Fruit fly (Drosophila melanogaster): ENCODE measurements around the gene CG13066.

CG13066 gene

dm6 chr3L:16272338-16272959 lies at the start of gene CG13066:
Gene CG13066, plus strand, starts transcription at chr3L:16272909.
- peak in 1 of 2 experiments; percentile 79 for TF ChIP-seq ss (GFP tag; optimal IDR thresholded peaks at IDR 0.05)
- TF ChIP-seq Lpt (GFP tag; optimal IDR thresholded peaks at IDR 0.05), result no peak

dm6 chr3L:16225175-16225574 lies 47.5 kb upstream of the CG13066 start:
- TF ChIP-seq Eip78C (GFP tag) (peak; percentile 60), svp (GFP tag) (peak; percentile 64), CG8632 (GFP tag; optimal IDR thresholded peaks at IDR 0.05) (no peak), CG6792 (GFP tag; optimal IDR thresholded peaks at IDR 0.05) (no peak)

dm6 chr3L:16228659-16229205 lies 44.0 kb upstream of the CG13066 start, which contains the start of gene Tmx3:
Gene Tmx3, plus strand, starts transcription at chr3L:16229100.
- TF ChIP-seq ss (GFP tag; optimal IDR thresholded peaks at IDR 0.05) (peak in 1 of 2 experiments; percentile 67), CG6163 (GFP tag; IDR thresholded peaks at IDR 0.05) (peak; percentile 93; the same call in 2 of the 3 replicates), Blimp-1 (GFP tag; optimal IDR thresholded peaks at IDR 0.05) (peak; percentile 42), CG6854 (GFP tag; optimal IDR thresholded peaks at IDR 0.05) (no peak), esn (GFP tag; optimal IDR thresholded peaks at IDR 0.05) (peak; percentile 83), spab (GFP tag; optimal IDR thresholded peaks at IDR 0.05) (no peak), CG8119 (GFP tag; IDR thresholded peaks at IDR 0.05) (peak; percentile 84; the same call in 2 of the 3 replicates), CG1621 (tag; optimal IDR thresholded peaks at IDR 0.05) (no peak), Hr38 (GFP tag; optimal IDR thresholded peaks at IDR 0.05) (no peak), Ets21C (GFP tag; optimal IDR thresholded peaks at IDR 0.05) (peak; percentile 60), acj6 (GFP tag; optimal IDR thresholded peaks at IDR 0.05) (peak; percentile 86), lz (GFP tag; optimal IDR thresholded peaks at IDR 0.05) (peak; percentile 79), vri (GFP tag; optimal IDR thresholded peaks at IDR 0.05) (no peak), CG16779 (tag; optimal IDR thresholded peaks at IDR 0.05) (no peak), CG11294 (GFP tag; IDR thresholded peaks at IDR 0.05) (peak; percentile 87), achi (GFP tag; optimal IDR thresholded peaks at IDR 0.05) (peak; percentile 78), fd85E (GFP tag; optimal IDR thresholded peaks at IDR 0.05) (no peak), topi (GFP tag; optimal IDR thresholded peaks at IDR 0.05) (peak; percentile 72), CG31627 (GFP tag; optimal IDR thresholded peaks at IDR 0.05) (peak; percentile 74), CG4318 (GFP tag; optimal IDR thresholded peaks at IDR 0.05) (no peak), Gug (GFP tag; IDR thresholded peaks at IDR 0.05) (peak; percentile 89), Hr39 (GFP tag; optimal IDR thresholded peaks at IDR 0.05) (peak; percentile 69), salr (GFP tag; optimal IDR thresholded peaks at IDR 0.05) (peak; percentile 50 to 87), OdsH (GFP tag; optimal IDR thresholded peaks at IDR 0.05) (peak; percentile 89), fkh (GFP tag; optimal IDR thresholded peaks at IDR 0.05) (peak; percentile 98), CG8632 (GFP tag; optimal IDR thresholded peaks at IDR 0.05) (peak; percentile 80), eg (GFP tag; IDR thresholded peaks at IDR 0.05) (no peak; the same call in 1 of the 3 replicates), CG11762 (GFP tag; optimal IDR thresholded peaks at IDR 0.05; ENCODE audit: insufficient read depth) (peak; percentile 41), cyc (GFP tag; optimal IDR thresholded peaks at IDR 0.05) (peak; percentile 74), Sox14 (GFP tag; optimal IDR thresholded peaks at IDR 0.05) (peak; percentile 69), CG9139 (GFP tag; optimal IDR thresholded peaks at IDR 0.05) (no peak), CG32006 (GFP tag; optimal IDR thresholded peaks at IDR 0.05) (peak; percentile 86), dac (GFP tag; optimal IDR thresholded peaks at IDR 0.05) (peak; percentile 65), CG15336 (GFP tag; IDR thresholded peaks at IDR 0.05) (peak; percentile 85), fd59A (GFP tag; optimal IDR thresholded peaks at IDR 0.05) (peak; percentile 52), CG10669 (GFP tag; optimal IDR thresholded peaks at IDR 0.05) (peak; percentile 71), CG7368 (GFP tag; optimal IDR thresholded peaks at IDR 0.05) (peak; percentile 39), Ets96B (tag; optimal IDR thresholded peaks at IDR 0.05) (peak; percentile 86), dsx (GFP tag; optimal IDR thresholded peaks at IDR 0.05; ENCODE audit: poor library complexity, severe bottlenecking) (peak; percentile 83), Sox102F (GFP tag; optimal IDR thresholded peaks at IDR 0.05) (peak; percentile 58), Smox (GFP tag; optimal IDR thresholded peaks at IDR 0.05) (no peak), CG10631 (GFP tag; optimal IDR thresholded peaks at IDR 0.05) (peak; percentile 91)

Measured in whole organism, prepupa.